Fruit fly (Drosophila melanogaster): ENCODE measurements around the gene CG31145.

CG31145 gene

dm6 chr3R:23646183-23646582 lies 23.3 kb downstream of the CG31145 start (continued):
- TF ChIP-seq gem (tag; optimal IDR thresholded peaks at IDR 0.05) (peak; percentile 78), pnt (GFP tag; optimal IDR thresholded peaks at IDR 0.05) (peak; percentile 56), Myb (GFP tag; optimal IDR thresholded peaks at IDR 0.05) (peak; percentile 28), Camta (GFP tag; optimal IDR thresholded peaks at IDR 0.05) (peak; percentile 62), CG13775 (GFP tag; optimal IDR thresholded peaks at IDR 0.05) (peak; percentile 44), Sox100B (GFP tag; optimal IDR thresholded peaks at IDR 0.05) (peak; percentile 70), gro (GFP tag; optimal IDR thresholded peaks at IDR 0.05) (peak; percentile 20), CG11456 (GFP tag; IDR thresholded peaks at IDR 0.05) (peak; percentile 75), tx (GFP tag; optimal IDR thresholded peaks at IDR 0.05) (peak; percentile 62), Bdp1 (GFP tag; optimal IDR thresholded peaks at IDR 0.05) (peak; percentile 15), Deaf1 (tag; optimal IDR thresholded peaks at IDR 0.05) (peak; percentile 29), CG8765 (GFP tag; IDR thresholded peaks at IDR 0.05) (no peak), phol (tag; optimal IDR thresholded peaks at IDR 0.05) (peak; percentile 73), Trl (optimal IDR thresholded peaks at IDR 0.05) (no peak), Trl (GFP tag; optimal IDR thresholded peaks at IDR 0.05) (peak; percentile 59), Lim3 (GFP tag; IDR thresholded peaks at IDR 0.05) (peak; percentile 51), CG12659 (GFP tag; optimal IDR thresholded peaks at IDR 0.05) (peak; percentile 54), dysf (GFP tag; IDR thresholded peaks at IDR 0.05) (peak; percentile 83), dimm (GFP tag; IDR thresholded peaks at IDR 0.05) (peak; percentile 65), H2.0 (GFP tag; IDR thresholded peaks at IDR 0.05) (peak; percentile 80), CG6654 (GFP tag; optimal IDR thresholded peaks at IDR 0.05) (peak; percentile 61), D19A (tag; optimal IDR thresholded peaks at IDR 0.05) (peak; percentile 59), CG7372 (GFP tag; IDR thresholded peaks at IDR 0.05) (peak; percentile 50; the same call in 1 of the 2 replicates), CG3407 (GFP tag; optimal IDR thresholded peaks at IDR 0.05) (peak; percentile 53), wor (GFP tag; IDR thresholded peaks at IDR 0.05) (peak; percentile 63), grau (tag; optimal IDR thresholded peaks at IDR 0.05) (peak; percentile 61), CG13287 (GFP tag; IDR thresholded peaks at IDR 0.05; ENCODE audit: partially characterized antibody) (no peak), CG7556 (GFP tag; optimal IDR thresholded peaks at IDR 0.05) (peak; percentile 57), Max (GFP tag; optimal IDR thresholded peaks at IDR 0.05) (peak; percentile 62), mld (GFP tag; IDR thresholded peaks at IDR 0.05; ENCODE audit: partially characterized antibody) (no peak), Blimp-1 (GFP tag; optimal IDR thresholded peaks at IDR 0.05) (peak; percentile 79), Hr3 (GFP tag; optimal IDR thresholded peaks at IDR 0.05) (peak; percentile 49), CG31224 (GFP tag; IDR thresholded peaks at IDR 0.05) (0 out of 2 replicates have a peak, but pooled peaks have one; percentile 44), run (tag; optimal IDR thresholded peaks at IDR 0.05) (peak; percentile 33), CG10147 (GFP tag; optimal IDR thresholded peaks at IDR 0.05) (peak; percentile 31), crol (GFP tag; IDR thresholded peaks at IDR 0.05) (no peak), CHES-1-like (GFP tag; optimal IDR thresholded peaks at IDR 0.05) (no peak), CG1233 (GFP tag; optimal IDR thresholded peaks at IDR 0.05) (peak; percentile 44), sisA (GFP tag; IDR thresholded peaks at IDR 0.05) (peak; percentile 84), croc (GFP tag; conservative IDR thresholded peaks at IDR 0.05) (peak; percentile 62; the same call in 2 of the 3 replicates), Lpt (GFP tag; optimal IDR thresholded peaks at IDR 0.05) (no peak), Spps (tag; optimal IDR thresholded peaks at IDR 0.05) (peak; percentile 48), CG2199 (GFP tag; IDR thresholded peaks at IDR 0.05) (peak; percentile 49; the same call in 1 of the 3 replicates), Sry-δ (GFP tag; optimal IDR thresholded peaks at IDR 0.05) (peak; percentile 30), lmd (GFP tag; IDR thresholded peaks at IDR 0.05) (peak; percentile 78), gsb-n (tag; optimal IDR thresholded peaks at IDR 0.05) (peak; percentile 53), CG12391 (tag; optimal IDR thresholded peaks at IDR 0.05) (peak; percentile 66), Dp (GFP tag; optimal IDR thresholded peaks at IDR 0.05) (no peak), onecut (GFP tag; IDR thresholded peaks at IDR 0.05) (peak; percentile 59), CG3163 (GFP tag; optimal IDR thresholded peaks at IDR 0.05) (peak; percentile 26), CG13624 (GFP tag; optimal IDR thresholded peaks at IDR 0.05) (peak; percentile 58), CG13894 (tag; optimal IDR thresholded peaks at IDR 0.05) (no peak)

Data from whole organism, embryonic.